Worm (Caenorhabditis elegans): ENCODE results near the gene W01C8.5.

The W01C8.5 gene

DNA sequence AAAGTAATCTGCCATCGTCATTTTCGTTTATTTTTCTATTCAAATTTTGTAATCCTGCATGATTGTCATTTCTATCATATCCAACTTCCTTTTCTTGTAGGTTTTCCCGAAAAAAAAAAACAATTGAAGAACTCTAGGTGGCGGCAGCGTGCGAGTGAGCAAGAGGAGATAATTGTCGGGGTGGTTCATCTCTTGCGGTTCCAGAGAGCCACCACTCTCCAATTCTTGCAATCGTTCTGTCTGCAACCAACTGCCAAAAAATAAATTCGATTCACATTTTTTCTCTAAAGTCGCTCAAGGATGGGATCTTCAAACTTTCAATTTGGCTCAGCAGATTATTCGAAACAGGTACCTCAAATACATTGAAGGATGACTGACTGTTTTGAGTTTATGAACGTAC lies 5.0 kb downstream of the W01C8.5 start, which contains the start of gene W01C8.1:
W01C8.1 (plus strand) TSS at position 301 of the 400 bp plus-strand sequence.
- TF ChIP-seq K02D7.2 (tag; optimal IDR thresholded peaks at IDR 0.05) (no peak), ceh-9 (tag; optimal IDR thresholded peaks at IDR 0.05) (no peak), ceh-6 (GFP tag; optimal IDR thresholded peaks at IDR 0.05) (no peak), dmd-4 (tag; optimal IDR thresholded peaks at IDR 0.05; ENCODE audit: borderline replicate concordance) (no peak), lim-6 (tag; optimal IDR thresholded peaks at IDR 0.05) (no peak), pha-4 (tag; optimal IDR thresholded peaks at IDR 0.05) (no peak), Y22D7AL.16 (tag; optimal IDR thresholded peaks at IDR 0.05) (no peak), pat-9 (tag; optimal IDR thresholded peaks at IDR 0.05) (no peak), elt-2 (tag; optimal IDR thresholded peaks at IDR 0.05) (no peak), ceh-34 (tag; optimal IDR thresholded peaks at IDR 0.05) (no peak), ceh-18 (tag; optimal IDR thresholded peaks at IDR 0.05) (no peak), ceh-48 (tag; optimal IDR thresholded peaks at IDR 0.05) (no peak), hlh-6 (tag; optimal IDR thresholded peaks at IDR 0.05) (no peak), ets-4 (tag; optimal IDR thresholded peaks at IDR 0.05) (no peak), hlh-15 (tag; optimal IDR thresholded peaks at IDR 0.05) (no peak)

DNA sequence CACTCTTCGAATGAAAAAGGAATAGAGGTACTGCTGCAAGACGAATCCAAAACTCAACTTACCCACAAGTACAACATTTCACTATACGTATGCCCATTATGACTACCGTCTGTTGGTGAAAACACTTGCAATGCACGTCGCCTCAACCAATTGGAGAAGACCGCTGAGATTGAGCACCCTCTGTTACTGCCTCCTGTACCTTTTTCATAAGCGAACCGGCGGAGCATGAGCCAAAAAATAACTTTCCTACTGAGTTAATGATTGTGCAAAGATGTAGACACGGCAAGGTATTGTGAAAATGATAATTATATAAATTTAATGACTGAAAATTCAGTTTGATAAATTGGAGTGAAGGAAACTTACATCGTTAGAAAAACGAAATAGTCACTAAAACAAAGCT lies 8.0 kb downstream of the W01C8.5 start:
- no peak for TF ChIP-seq ceh-2 (tag; optimal IDR thresholded peaks at IDR 0.05)
- peak; percentile 90 for TF ChIP-seq sdc-2 (tag; optimal IDR thresholded peaks at IDR 0.05)
- no peak for TF ChIP-seq elt-2 (tag; optimal IDR thresholded peaks at IDR 0.05)

DNA sequence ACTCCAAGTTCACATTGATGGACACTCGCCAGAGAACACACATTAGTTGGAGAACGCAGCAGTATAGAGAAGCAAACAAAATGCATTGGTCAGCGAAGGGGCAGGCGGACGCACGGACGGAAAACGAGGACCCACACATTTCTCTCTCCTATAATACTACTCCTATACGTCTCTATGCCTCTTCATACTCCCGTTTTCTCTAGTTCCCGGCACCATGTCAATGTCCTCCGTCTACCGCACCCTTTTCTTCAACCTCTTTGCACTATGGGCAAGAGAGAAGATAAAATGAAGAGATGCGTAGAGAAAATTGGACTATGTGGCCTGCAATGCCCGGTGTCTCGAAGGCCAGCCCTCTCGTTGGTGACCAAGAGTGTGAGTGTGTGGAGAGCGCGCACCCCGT lies 11.0 kb downstream of the W01C8.5 start, which contains the start of gene set-20:
set-20 (minus strand) TSS at position 94 of the 400 bp plus-strand sequence.
- TF ChIP-seq dmd-4 (tag; optimal IDR thresholded peaks at IDR 0.05; ENCODE audit: borderline replicate concordance) (peak; percentile 15), ahr-1 (tag; optimal IDR thresholded peaks at IDR 0.05) (no peak), ceh-31 (tag; optimal IDR thresholded peaks at IDR 0.05) (peak; percentile 92), ceh-30 (tag; optimal IDR thresholded peaks at IDR 0.05) (no peak), tbx-2 (tag; optimal IDR thresholded peaks at IDR 0.05) (peak; percentile 82), ets-4 (tag; optimal IDR thresholded peaks at IDR 0.05) (peak; percentile 10), ceh-9 (tag; optimal IDR thresholded peaks at IDR 0.05) (no peak), pha-2 (tag; optimal IDR thresholded peaks at IDR 0.05) (peak; percentile 64), F13H6.1 (tag; optimal IDR thresholded peaks at IDR 0.05) (peak; percentile 62), che-1 (tag; optimal IDR thresholded peaks at IDR 0.05) (no peak), hlh-15 (tag; optimal IDR thresholded peaks at IDR 0.05) (no peak), fkh-10 (GFP tag; optimal IDR thresholded peaks at IDR 0.05) (no peak), K02D7.2 (tag; optimal IDR thresholded peaks at IDR 0.05) (no peak), elt-2 (tag; optimal IDR thresholded peaks at IDR 0.05) (no peak), pax-1 (tag; optimal IDR thresholded peaks at IDR 0.05) (no peak), hlh-6 (tag; optimal IDR thresholded peaks at IDR 0.05) (peak; percentile 46), Y22D7AL.16 (tag; optimal IDR thresholded peaks at IDR 0.05) (peak; percentile 10), lim-6 (tag; optimal IDR thresholded peaks at IDR 0.05) (no peak), sox-2 (GFP tag; IDR thresholded peaks at IDR 0.05) (no peak; the same call in 1 of the 2 replicates), hlh-13 (GFP tag; optimal IDR thresholded peaks at IDR 0.05) (peak; percentile 44), rnt-1 (tag; optimal IDR thresholded peaks at IDR 0.05) (peak; percentile 88), elt-4 (tag; optimal IDR thresholded peaks at IDR 0.05) (no peak), fax-1 (tag; optimal IDR thresholded peaks at IDR 0.05) (peak; percentile 25), ceh-18 (tag; optimal IDR thresholded peaks at IDR 0.05) (peak; percentile 73), pat-9 (tag; optimal IDR thresholded peaks at IDR 0.05) (no peak), fkh-6 (tag; optimal IDR thresholded peaks at IDR 0.05) (no peak), ceh-2 (tag; optimal IDR thresholded peaks at IDR 0.05) (peak; percentile 70), ceh-34 (tag; optimal IDR thresholded peaks at IDR 0.05) (peak; percentile 79), ceh-14 (tag; optimal IDR thresholded peaks at IDR 0.05) (peak; percentile 49), ceh-48 (tag; optimal IDR thresholded peaks at IDR 0.05) (peak; percentile 51), ztf-16 (tag; optimal IDR thresholded peaks at IDR 0.05) (no peak), ama-1 (optimal IDR thresholded peaks at IDR 0.05) (no peak), ceh-22 (tag; optimal IDR thresholded peaks at IDR 0.05) (no peak), ceh-19 (GFP tag; optimal IDR thresholded peaks at IDR 0.05) (peak; percentile 67), madf-2 (tag; optimal IDR thresholded peaks at IDR 0.05) (peak; percentile 32), unc-55 (GFP tag; optimal IDR thresholded peaks at IDR 0.05) (peak; percentile 78), nhr-11 (tag; optimal IDR thresholded peaks at IDR 0.05) (no peak), ceh-45 (GFP tag; IDR thresholded peaks at IDR 0.05) (no peak), T23F11.4 (GFP tag; optimal IDR thresholded peaks at IDR 0.05) (peak; percentile 34), pros-1 (tag; optimal IDR thresholded peaks at IDR 0.05) (peak; percentile 63), zip-5 (tag; optimal IDR thresholded peaks at IDR 0.05) (no peak), tbx-7 (tag; optimal IDR thresholded peaks at IDR 0.05) (no peak), hlh-30 (tag; optimal IDR thresholded peaks at IDR 0.05; ENCODE audit: insufficient read depth) (no peak), lin-11 (tag; optimal IDR thresholded peaks at IDR 0.05) (no peak), C08G9.2 (tag; optimal IDR thresholded peaks at IDR 0.05) (peak; percentile 47)
